Worm (Caenorhabditis elegans): ENCODE results near the gene scl-6.

ce11 chrIV:13080185-13080584 is 11.6 kb downstream of the scl-6 start:
- no peak for TF ChIP-seq unc-39 (tag; optimal IDR thresholded peaks at IDR 0.05)
- TF ChIP-seq nhr-76 (tag; optimal IDR thresholded peaks at IDR 0.05) = no peak
- peak; percentile 30 for TF ChIP-seq nhr-25 (tag; optimal IDR thresholded peaks at IDR 0.05)
- no peak for TF ChIP-seq zag-1 (tag; optimal IDR thresholded peaks at IDR 0.05)
- TF ChIP-seq snpc-4 (tag; optimal IDR thresholded peaks at IDR 0.05) = no peak
- TF ChIP-seq egl-27 (tag; optimal IDR thresholded peaks at IDR 0.05) = no peak
- TF ChIP-seq mdl-1 (tag; optimal IDR thresholded peaks at IDR 0.05) = no peak
- TF ChIP-seq ceh-16 (tag; optimal IDR thresholded peaks at IDR 0.05) = no peak
- TF ChIP-seq nhr-12 (tag; optimal IDR thresholded peaks at IDR 0.05) = no peak
- TF ChIP-seq elt-2 (tag; optimal IDR thresholded peaks at IDR 0.05) = no peak
- TF ChIP-seq ceh-9 (tag; optimal IDR thresholded peaks at IDR 0.05) = no peak

Data from whole organism, L3 larva.